Worm (Caenorhabditis elegans) whole organism, late embryonic: ENCODE measurements around the gene C45B11.2.

ENCODE experiments used
- C38D4.7 ChIP-seq: fragments of 200-800 bp; sonication (Bioruptor generic); optimal IDR thresholded peaks from 2 replicates; lab custom pipeline; 2018; ENCODE audit warnings: mild to moderate bottlenecking, missing genetic modification characterization, moderate library complexity, missing compliant biosample characterization
- K09A11.1 ChIP-seq: sonication (generic microtip); optimal IDR thresholded peaks from 2 replicates; lab custom pipeline; 2017; ENCODE audit warnings: antibody characterized with exemption, mild to moderate bottlenecking, missing genetic modification characterization, missing compliant biosample characterization; ENCODE audit not compliant: insufficient read depth
- T23F11.4 ChIP-seq: fragments of 200-800 bp; sonication (Bioruptor generic); optimal IDR thresholded peaks from 2 replicates; lab custom pipeline; 2018; ENCODE audit warnings: mild to moderate bottlenecking, missing genetic modification characterization, missing compliant biosample characterization
- ahr-1 ChIP-seq: sonication (generic microtip); optimal IDR thresholded peaks from 2 replicates; lab custom pipeline; 2016; ENCODE audit warnings: missing genetic modification characterization, missing compliant biosample characterization
- ceh-18 ChIP-seq: sonication (generic microtip); optimal IDR thresholded peaks from 2 replicates; lab custom pipeline; 2016; ENCODE audit warnings: missing genetic modification characterization, missing compliant biosample characterization
- ceh-19 ChIP-seq: fragments of 200-800 bp; sonication (Bioruptor generic); optimal IDR thresholded peaks from 2 replicates; lab custom pipeline; 2018; ENCODE audit warnings: mild to moderate bottlenecking, missing genetic modification characterization, missing compliant biosample characterization
- ceh-34 ChIP-seq: sonication (generic microtip); optimal IDR thresholded peaks from 2 replicates; lab custom pipeline; 2016; ENCODE audit warnings: mild to moderate bottlenecking, missing genetic modification characterization, missing compliant biosample characterization
- ceh-45 ChIP-seq: fragments of 200-800 bp; sonication (Bioruptor generic); IDR thresholded peaks from 2 replicates; pipeline ENCODE4 v1.3.6; 2022; ENCODE audit warnings: missing genetic modification reagents, missing genetic modification characterization, missing compliant biosample characterization
- ceh-48 ChIP-seq: sonication (generic microtip); optimal IDR thresholded peaks from 2 replicates; lab custom pipeline; 2016; ENCODE audit warnings: missing genetic modification characterization, inconsistent platforms, missing compliant biosample characterization
- ceh-6 ChIP-seq: fragments of 200-800 bp; sonication (Bioruptor generic); optimal IDR thresholded peaks from 2 replicates; lab custom pipeline; 2018; ENCODE audit warnings: mild to moderate bottlenecking, missing genetic modification characterization, missing compliant biosample characterization
- che-1 ChIP-seq: sonication (generic microtip); optimal IDR thresholded peaks from 2 replicates; lab custom pipeline; 2016; ENCODE audit warnings: mild to moderate bottlenecking, missing genetic modification characterization, missing compliant biosample characterization
- dmd-4 ChIP-seq: sonication (generic microtip); optimal IDR thresholded peaks from 2 replicates; lab custom pipeline; 2016; ENCODE audit warnings: borderline replicate concordance, missing genetic modification characterization, missing compliant biosample characterization
- elt-2 ChIP-seq: sonication (generic microtip); optimal IDR thresholded peaks from 2 replicates; lab custom pipeline; 2016; ENCODE audit warnings: missing genetic modification reagents, missing genetic modification characterization, missing compliant biosample characterization
- elt-4 ChIP-seq: sonication (generic microtip); optimal IDR thresholded peaks from 2 replicates; lab custom pipeline; 2016; ENCODE audit warnings: missing genetic modification characterization, missing compliant biosample characterization
- eyg-1 ChIP-seq: sonication (generic microtip); optimal IDR thresholded peaks from 2 replicates; lab custom pipeline; 2016; ENCODE audit warnings: missing genotype, missing genetic modification characterization, missing compliant biosample characterization
- lin-11 ChIP-seq: fragments of 200-800 bp; sonication (Bioruptor generic); optimal IDR thresholded peaks from 2 replicates; lab custom pipeline; 2018; ENCODE audit warnings: mild to moderate bottlenecking, missing genetic modification characterization, missing compliant biosample characterization
- nhr-232 ChIP-seq: sonication (generic microtip); optimal IDR thresholded peaks from 2 replicates; lab custom pipeline; 2016; ENCODE audit warnings: missing genetic modification characterization, missing compliant biosample characterization
- npax-4 ChIP-seq: sonication (generic microtip); optimal IDR thresholded peaks from 2 replicates; lab custom pipeline; 2016; ENCODE audit warnings: missing genetic modification characterization, missing compliant biosample characterization
- pax-1 ChIP-seq: fragments of 150-350 bp; optimal IDR thresholded peaks from 2 replicates; lab custom pipeline; 2014; ENCODE audit warnings: missing biosample characterization, missing genetic modification characterization
- pha-4 ChIP-seq: fragments of 150-350 bp; optimal IDR thresholded peaks from 2 replicates; lab custom pipeline; 2018; ENCODE audit warnings: missing biosample characterization, missing genetic modification reagents, missing genetic modification characterization
- ref-2 ChIP-seq: sonication (generic microtip); optimal IDR thresholded peaks from 2 replicates; lab custom pipeline; 2016; ENCODE audit warnings: missing genetic modification characterization, missing compliant biosample characterization
- rnt-1 ChIP-seq: sonication (generic microtip); optimal IDR thresholded peaks from 2 replicates; lab custom pipeline; 2016; ENCODE audit warnings: missing genetic modification characterization, missing compliant biosample characterization
- sox-2 ChIP-seq: fragments of 200-800 bp; sonication (Bioruptor generic); IDR thresholded peaks from 2 replicates; pipeline ENCODE4 v1.3.6; 2022; ENCODE audit warnings: missing genetic modification reagents, missing genetic modification characterization, missing compliant biosample characterization
- syd-9 ChIP-seq: sonication (generic microtip); optimal IDR thresholded peaks from 2 replicates; lab custom pipeline; 2016; ENCODE audit warnings: mild to moderate bottlenecking, missing genetic modification characterization, moderate library complexity, missing compliant biosample characterization
- tbx-2 ChIP-seq: sonication (generic microtip); optimal IDR thresholded peaks from 2 replicates; lab custom pipeline; 2016; ENCODE audit warnings: missing genetic modification characterization, missing compliant biosample characterization
- ttx-3 ChIP-seq: sonication (generic microtip); optimal IDR thresholded peaks from 2 replicates; lab custom pipeline; 2016; ENCODE audit warnings: missing genetic modification reagents, missing genetic modification characterization, missing compliant biosample characterization
- unc-3 ChIP-seq, 2 experiments: fragments of 200-800 bp in 1 of 2; sonication (Bioruptor generic) in 1 of 2; sonication (generic microtip) in 1 of 2; conservative IDR thresholded peaks in 1 of 2; optimal IDR thresholded peaks in 1 of 2; 2 replicates each; pipeline versions ENCODE4 v1.3.6 to Lab custom; 2016 to 2022; ENCODE audit warnings: missing compliant biosample characterization in 2 of 2, missing genetic modification characterization in 2 of 2, missing genetic modification reagents in 1 of 2
- unc-55 ChIP-seq: sonication (generic microtip); optimal IDR thresholded peaks from 2 replicates; lab custom pipeline; 2017; ENCODE audit warnings: missing biosample characterization, missing genetic modification reagents, missing genetic modification characterization

C45B11.2 gene

ce11 chrV:11083691-11084090 is 41.2 kb downstream of the C45B11.2 start (continued):
- TF ChIP-seq npax-4 (tag; lab: Kevin White, UChicago), result no peak
- TF ChIP-seq elt-4 (tag; lab: Kevin White, UChicago), result no peak
- TF ChIP-seq ceh-18, result peak; percentile 88
- no peak for TF ChIP-seq lin-11 (tag; lab: Kevin White, UChicago)
- no peak for TF ChIP-seq eyg-1 (tag; lab: Kevin White, UChicago)
- TF ChIP-seq syd-9 (tag; lab: Kevin White, UChicago), result no peak
- TF ChIP-seq elt-2 (tag; lab: Kevin White, UChicago), result no peak
- TF ChIP-seq C38D4.7 (GFP tag; lab: Kevin White, UChicago), result no peak
- TF ChIP-seq dmd-4 (tag; lab: Kevin White, UChicago), result peak; percentile 48
- no peak for TF ChIP-seq che-1 (tag; lab: Kevin White, UChicago)
- TF ChIP-seq unc-55 (GFP tag; lab: Kevin White, UChicago), result peak; percentile 79
- TF ChIP-seq T23F11.4, result no peak
- TF ChIP-seq ref-2, result peak; percentile 3
- no peak for TF ChIP-seq ahr-1 (tag; lab: Kevin White, UChicago)
- no peak for TF ChIP-seq sox-2

ce11 chrV:11087119-11087518 is 44.6 kb downstream of the C45B11.2 start:
- TF ChIP-seq tbx-2 (tag; lab: Kevin White, UChicago), result no peak
- TF ChIP-seq rnt-1 (tag; lab: Kevin White, UChicago), result no peak
- TF ChIP-seq ceh-45 (GFP tag; lab: Robert Waterston, UW), result no peak
- no peak for TF ChIP-seq eyg-1 (tag; lab: Kevin White, UChicago)
- TF ChIP-seq ceh-19 (GFP tag; lab: Kevin White, UChicago), result no peak
- TF ChIP-seq elt-2 (tag; lab: Kevin White, UChicago), result peak; percentile 98
- no peak for TF ChIP-seq npax-4 (tag; lab: Kevin White, UChicago)
- TF ChIP-seq ttx-3 (tag; lab: Kevin White, UChicago), result no peak

ce11 chrV:11087519-11087998 is 45.0 kb downstream of the C45B11.2 start, which contains the start of gene Y42A5A.1:
Gene Y42A5A.1, plus strand, starts transcription at chrV:11087948.
- no peak for TF ChIP-seq nhr-232
- TF ChIP-seq pax-1 (tag; lab: Kevin White, UChicago), result no peak
- no peak for TF ChIP-seq ceh-6 (GFP tag; lab: Kevin White, UChicago)
- TF ChIP-seq sox-2, result no peak
- TF ChIP-seq K09A11.1, result no peak
- TF ChIP-seq pha-4 (tag; lab: Kevin White, UChicago), result no peak
- no peak for TF ChIP-seq ceh-34 (tag; lab: Kevin White, UChicago)
- TF ChIP-seq unc-3 (GFP tag; conservative IDR thresholded peaks at IDR 0.05; lab: Robert Waterston, UW), result no peak
- no peak for TF ChIP-seq unc-3 (tag; optimal IDR thresholded peaks at IDR 0.05; lab: Kevin White, UChicago)
- TF ChIP-seq ceh-48, result no peak
